Fruit fly (Drosophila melanogaster) whole organism, embryonic: ENCODE measurements around the gene SpdS.
A peak's percentile ranks its signal among the peaks of the same experiment; 100 is the strongest.

Experiments
- Abd-B ChIP-seq: fragments of 200-800 bp; sonication (Bioruptor generic); optimal IDR thresholded peaks from 2 replicates; lab custom pipeline; 2018; ENCODE audit warnings: missing biosample characterization, mild to moderate bottlenecking, missing genetic modification characterization, moderate library complexity
- BEAF-32 ChIP-seq: fragments of 200-800 bp; sonication (Bioruptor generic); optimal IDR thresholded peaks from 3 replicates; lab custom pipeline; 2017; ENCODE audit warnings: missing biosample characterization, missing genetic modification characterization, mild to moderate bottlenecking, moderate library complexity, missing genetic modification reagents
- CG1024 ChIP-seq: fragments of 200-800 bp; sonication (Bioruptor generic); IDR thresholded peaks from 2 replicates; pipeline ENCODE4 v1.3.6; 2022; ENCODE audit warnings: missing biosample characterization, missing genetic modification characterization
- CG10565 ChIP-seq: fragments of 200-800 bp; sonication (Bioruptor generic); optimal IDR thresholded peaks from 3 replicates; lab custom pipeline; 2016; ENCODE audit warnings: missing biosample characterization, mild to moderate bottlenecking, missing genetic modification characterization
- CG11696 ChIP-seq: fragments of 200-800 bp; sonication (Bioruptor generic); IDR thresholded peaks from 2 replicates; pipeline ENCODE4 v1.3.6; 2022; ENCODE audit warnings: missing biosample characterization, missing genetic modification characterization
- CG12391 ChIP-seq: fragments of 200-800 bp; sonication (Bioruptor generic); optimal IDR thresholded peaks from 3 replicates; lab custom pipeline; 2018; ENCODE audit warnings: missing biosample characterization, mild to moderate bottlenecking, missing genetic modification characterization, moderate library complexity
- CG15514 ChIP-seq: fragments of 200-800 bp; sonication (Bioruptor generic); optimal IDR thresholded peaks from 3 replicates; lab custom pipeline; 2017; ENCODE audit warnings: missing biosample characterization, missing genetic modification characterization, mild to moderate bottlenecking, moderate library complexity, missing genetic modification reagents
- CG17359 ChIP-seq: fragments of 200-800 bp; sonication (Bioruptor generic); optimal IDR thresholded peaks from 3 replicates; lab custom pipeline; 2018; ENCODE audit warnings: missing biosample characterization, mild to moderate bottlenecking, missing genetic modification characterization, moderate library complexity
- CG1792 ChIP-seq: fragments of 200-800 bp; sonication (Bioruptor generic); optimal IDR thresholded peaks from 2 replicates; lab custom pipeline; 2016; ENCODE audit warnings: missing biosample characterization, missing genetic modification characterization
- CG2712 ChIP-seq: fragments of 200-800 bp; optimal IDR thresholded peaks from 3 replicates; lab custom pipeline; 2019; ENCODE audit warnings: missing biosample characterization, mild to moderate bottlenecking, missing genetic modification characterization, moderate library complexity
- CG30431 ChIP-seq: fragments of 200-800 bp; sonication (Bioruptor generic); optimal IDR thresholded peaks from 2 replicates; lab custom pipeline; 2017; ENCODE audit warnings: missing biosample characterization, missing genetic modification characterization
- CG3163 ChIP-seq: fragments of 200-800 bp; sonication (Bioruptor generic); optimal IDR thresholded peaks from 3 replicates; lab custom pipeline; 2016; ENCODE audit warnings: missing biosample characterization, missing genetic modification characterization
- CG3726 ChIP-seq: fragments of 200-800 bp; sonication (Bioruptor generic); IDR thresholded peaks from 3 replicates; pipeline ENCODE4, ENCODE4 v1.3.6; 2022; ENCODE audit warnings: missing biosample characterization, missing genetic modification characterization
- CG4820 ChIP-seq: fragments of 200-800 bp; sonication (Bioruptor generic); optimal IDR thresholded peaks from 3 replicates; lab custom pipeline; 2016; ENCODE audit warnings: missing biosample characterization, missing genetic modification characterization
- CG5245 ChIP-seq: fragments of 200-800 bp; sonication (Bioruptor generic); optimal IDR thresholded peaks from 3 replicates; lab custom pipeline; 2016; ENCODE audit warnings: missing biosample characterization, missing genetic modification characterization
- CG5953 ChIP-seq: fragments of 200-800 bp; sonication (Bioruptor generic); IDR thresholded peaks from 2 replicates; pipeline ENCODE4 v1.3.6; 2022; ENCODE audit warnings: missing biosample characterization, missing genetic modification characterization
- CG8281 ChIP-seq: fragments of 200-800 bp; sonication (Bioruptor generic); optimal IDR thresholded peaks from 2 replicates; lab custom pipeline; 2018; ENCODE audit warnings: missing biosample characterization, mild to moderate bottlenecking, missing genetic modification characterization, moderate library complexity
- CG8478 ChIP-seq: fragments of >200 bp; optimal IDR thresholded peaks from 2 replicates; lab custom pipeline; 2018
- CTCF ChIP-seq: fragments of 200-800 bp; sonication (Bioruptor generic); optimal IDR thresholded peaks from 2 replicates; lab custom pipeline; 2017; ENCODE audit warnings: missing biosample characterization, mild to moderate bottlenecking, missing genetic modification characterization, moderate library complexity
- Dp ChIP-seq: fragments of 200-800 bp; sonication (Bioruptor generic); optimal IDR thresholded peaks from 2 replicates; lab custom pipeline; 2018; ENCODE audit warnings: missing biosample characterization, mild to moderate bottlenecking, missing genetic modification characterization, moderate library complexity
- Drgx ChIP-seq: fragments of 200-800 bp; sonication (Bioruptor generic); IDR thresholded peaks from 2 replicates; pipeline ENCODE4 v1.3.6; 2022; ENCODE audit warnings: missing biosample characterization, missing genetic modification characterization
- E2f2 ChIP-seq: fragments of 200-800 bp; sonication (Bioruptor generic); IDR thresholded peaks from 2 replicates; pipeline ENCODE4 v1.3.6; 2022; ENCODE audit warnings: missing biosample characterization, missing genetic modification characterization
- HLHmδ ChIP-seq: fragments of 200-800 bp; sonication (Bioruptor generic); optimal IDR thresholded peaks from 2 replicates; lab custom pipeline; 2018; ENCODE audit warnings: missing biosample characterization, mild to moderate bottlenecking, missing genetic modification characterization, moderate library complexity
- HmgZ ChIP-seq: fragments of 200-800 bp; sonication (Bioruptor generic); optimal IDR thresholded peaks from 2 replicates; lab custom pipeline; 2018; ENCODE audit warnings: missing biosample characterization, mild to moderate bottlenecking, missing genetic modification characterization
- Lpt ChIP-seq: fragments of >200 bp; optimal IDR thresholded peaks from 2 replicates; lab custom pipeline; 2018; ENCODE audit warnings: missing biosample characterization, missing genetic modification characterization
- MTF-1 ChIP-seq: fragments of 200-800 bp; sonication (Bioruptor generic); optimal IDR thresholded peaks from 2 replicates; lab custom pipeline; 2018; ENCODE audit warnings: missing biosample characterization, mild to moderate bottlenecking, missing genetic modification characterization, borderline replicate concordance
- Myb ChIP-seq: fragments of 200-800 bp; sonication (Bioruptor generic); optimal IDR thresholded peaks from 2 replicates; lab custom pipeline; 2016; ENCODE audit warnings: missing biosample characterization, missing genetic modification characterization
- Nf-YA ChIP-seq: fragments of 200-800 bp; sonication (Bioruptor generic); IDR thresholded peaks from 2 replicates; pipeline ENCODE4 v1.3.6; 2022; ENCODE audit warnings: missing biosample characterization, missing genetic modification characterization
- Ptx1 ChIP-seq: fragments of 200-800 bp; sonication (Bioruptor generic); IDR thresholded peaks from 2 replicates; pipeline ENCODE4 v1.3.6; 2022; ENCODE audit warnings: missing biosample characterization, missing genetic modification characterization
- Ravus ChIP-seq: fragments of 200-800 bp; sonication (Bioruptor generic); IDR thresholded peaks from 2 replicates; pipeline ENCODE4 v1.3.6; 2022; ENCODE audit warnings: missing biosample characterization, missing genetic modification characterization
- Spps ChIP-seq: fragments of 200-800 bp; sonication (Bioruptor generic); optimal IDR thresholded peaks from 2 replicates; lab custom pipeline; 2018; ENCODE audit warnings: missing biosample characterization, mild to moderate bottlenecking, missing genetic modification characterization
- Sry-β ChIP-seq: fragments of 200-800 bp; sonication (Bioruptor generic); optimal IDR thresholded peaks from 2 replicates; lab custom pipeline; 2018; ENCODE audit warnings: missing biosample characterization, mild to moderate bottlenecking, missing genetic modification characterization, moderate library complexity
- Ssrp ChIP-seq: fragments of 200-800 bp; sonication (Bioruptor generic); optimal IDR thresholded peaks from 2 replicates; lab custom pipeline; 2018; ENCODE audit warnings: missing biosample characterization, mild to moderate bottlenecking, missing genetic modification characterization, moderate library complexity
- Usf ChIP-seq: fragments of 200-800 bp; sonication (Bioruptor generic); optimal IDR thresholded peaks from 2 replicates; lab custom pipeline; 2017; ENCODE audit warnings: missing genotype, missing biosample characterization, missing genetic modification characterization
- al ChIP-seq: fragments of 200-800 bp; sonication (Bioruptor generic); IDR thresholded peaks from 2 replicates; pipeline ENCODE4 v1.3.6; 2022; ENCODE audit warnings: missing biosample characterization, missing genetic modification characterization
- chif ChIP-seq, 2 experiments: fragments of 200-800 bp; sonication (Bioruptor generic); optimal IDR thresholded peaks; 3 replicates each; lab custom pipeline; 2016; ENCODE audit warnings: missing biosample characterization in 2 of 2, missing genetic modification characterization in 2 of 2
- chn ChIP-seq: fragments of 200-800 bp; sonication (Bioruptor generic); optimal IDR thresholded peaks from 2 replicates; lab custom pipeline; 2016; ENCODE audit warnings: missing biosample characterization, missing genetic modification characterization
- crol ChIP-seq: fragments of 200-800 bp; sonication (Bioruptor generic); IDR thresholded peaks from 2 replicates; pipeline ENCODE4 v1.3.6; 2022; ENCODE audit warnings: missing biosample characterization, missing genetic modification characterization
- dimm ChIP-seq: fragments of 200-800 bp; sonication (Bioruptor generic); IDR thresholded peaks from 2 replicates; pipeline ENCODE4 v1.3.6; 2022; ENCODE audit warnings: missing biosample characterization, missing genetic modification characterization
- grau ChIP-seq: fragments of 200-800 bp; optimal IDR thresholded peaks from 3 replicates; lab custom pipeline; 2019; ENCODE audit warnings: missing biosample characterization, mild to moderate bottlenecking, missing genetic modification characterization, moderate library complexity
- hb ChIP-seq: fragments of 200-800 bp; sonication (Bioruptor generic); IDR thresholded peaks from 3 replicates; pipeline ENCODE4 v1.3.6; 2022; ENCODE audit warnings: missing biosample characterization, missing genetic modification characterization; ENCODE audit not compliant: partially characterized antibody
- jigr1 ChIP-seq: fragments of 200-800 bp; sonication (Bioruptor generic); IDR thresholded peaks from 3 replicates; pipeline ENCODE4 v1.3.6; 2022; ENCODE audit warnings: missing biosample characterization, missing genetic modification characterization
- nerfin-2 ChIP-seq: fragments of 200-800 bp; sonication (Bioruptor generic); IDR thresholded peaks from 2 replicates; pipeline ENCODE4 v1.3.6; 2022; ENCODE audit warnings: missing biosample characterization, missing genetic modification characterization; ENCODE audit not compliant: partially characterized antibody
- prd ChIP-seq, 3 experiments: fragments of >200 bp in 2 of 3; fragments of 200-800 bp in 1 of 3; sonication (Bioruptor generic) in 1 of 3; optimal IDR thresholded peaks in 2 of 3; IDR thresholded peaks in 1 of 3; 2 replicates in 2 of 3; 3 replicates in 1 of 3; pipeline versions ENCODE4 v1.3.6 to Lab custom; 2017 to 2022; ENCODE audit warnings: missing biosample characterization in 1 of 3, missing genetic modification characterization in 1 of 3
- scrt ChIP-seq: fragments of 200-800 bp; sonication (Bioruptor generic); optimal IDR thresholded peaks from 2 replicates; lab custom pipeline; 2018; ENCODE audit warnings: missing biosample characterization, mild to moderate bottlenecking, missing genetic modification characterization, moderate library complexity
- sna ChIP-seq: fragments of 200-800 bp; sonication (Bioruptor generic); IDR thresholded peaks from 2 replicates; pipeline ENCODE4 v1.3.6; 2022; ENCODE audit warnings: missing biosample characterization, missing genetic modification characterization; ENCODE audit not compliant: partially characterized antibody
- sob ChIP-seq: fragments of 200-800 bp; sonication (Bioruptor generic); IDR thresholded peaks from 2 replicates; pipeline ENCODE4 v1.3.6; 2022; ENCODE audit warnings: missing biosample characterization, missing genetic modification characterization
- sr ChIP-seq: fragments of 200-800 bp; sonication (Bioruptor generic); IDR thresholded peaks from 3 replicates; pipeline ENCODE4 v1.3.6; 2022; ENCODE audit warnings: missing biosample characterization, missing genetic modification characterization
- tap ChIP-seq: fragments of 200-800 bp; optimal IDR thresholded peaks from 3 replicates; lab custom pipeline; 2019; ENCODE audit warnings: missing biosample characterization, mild to moderate bottlenecking, missing genetic modification characterization, moderate library complexity
- tx ChIP-seq: fragments of 200-800 bp; sonication (Bioruptor generic); optimal IDR thresholded peaks from 2 replicates; lab custom pipeline; 2016; ENCODE audit warnings: missing biosample characterization, missing genetic modification characterization
- unc-4 ChIP-seq: fragments of 200-800 bp; sonication (Bioruptor generic); IDR thresholded peaks from 2 replicates; pipeline ENCODE4 v1.3.6; 2022; ENCODE audit warnings: missing biosample characterization, missing genetic modification characterization; ENCODE audit not compliant: partially characterized antibody

The SpdS gene

DNA sequence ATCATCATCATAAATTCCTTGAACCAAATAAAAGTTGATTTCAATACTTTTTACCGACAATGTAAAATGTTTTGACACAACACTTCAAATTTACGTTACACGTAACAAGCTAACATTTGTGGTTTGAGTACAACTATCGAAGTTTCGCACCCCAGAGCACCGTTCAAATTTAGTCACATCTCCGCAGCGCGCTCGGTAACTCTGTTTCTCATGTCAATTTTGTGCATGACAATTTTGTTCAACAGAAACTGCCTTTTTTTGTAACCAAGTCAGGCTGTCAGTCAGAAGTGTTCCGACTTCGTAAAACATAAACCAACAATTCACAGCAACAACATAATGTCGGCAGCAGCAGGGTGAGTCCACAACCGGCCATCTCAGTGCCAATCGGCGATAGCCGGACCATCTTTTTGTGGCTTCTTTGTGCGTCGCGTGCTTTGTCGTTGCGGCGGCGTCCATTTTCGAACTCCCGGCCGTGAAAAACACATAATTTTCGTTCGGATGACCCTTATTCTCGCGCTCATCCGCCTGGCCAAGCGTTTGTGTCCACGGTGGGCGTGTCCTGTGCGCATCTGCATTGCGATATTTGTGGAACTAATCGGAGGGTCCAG, 46.4 kb downstream of the SpdS start, which contains the start of gene p23 (continued):
- TF ChIP-seq CG30431 (GFP tag; lab: Kevin White, UChicago) = no peak
- TF ChIP-seq CG1792 (GFP tag; lab: Kevin White, UChicago) = no peak
- TF ChIP-seq Drgx (GFP tag; lab: Robert Waterston, UW) = no peak
- no peak for TF ChIP-seq tx (GFP tag; lab: Kevin White, UChicago)
- peak; percentile 51 for TF ChIP-seq Dp (GFP tag; lab: Kevin White, UChicago)
- TF ChIP-seq CG11696 = no peak
- TF ChIP-seq Ssrp (tag; lab: Kevin White, UChicago) = no peak
- no peak for TF ChIP-seq Usf (GFP tag; lab: Kevin White, UChicago)
- TF ChIP-seq CG1024 (GFP tag; lab: Robert Waterston, UW) = no peak
- no peak for TF ChIP-seq Lpt (GFP tag; lab: Kevin White, UChicago)
- peak; percentile 81 for TF ChIP-seq CTCF (GFP tag; lab: Kevin White, UChicago)
- no peak for TF ChIP-seq scrt (GFP tag; lab: Kevin White, UChicago)
- TF ChIP-seq CG3163 = no peak
- TF ChIP-seq CG12391 = peak; percentile 30
- TF ChIP-seq CG3726 (GFP tag; lab: Robert Waterston, UW) = no peak
- TF ChIP-seq unc-4 = 0 out of 2 replicates have a peak, but pooled peaks have one; percentile 27
- no peak for TF ChIP-seq CG10565 (GFP tag; lab: Kevin White, UChicago)
- TF ChIP-seq MTF-1 (GFP tag; lab: Kevin White, UChicago) = no peak
- no peak for TF ChIP-seq CG8281 (tag; lab: Kevin White, UChicago)
- TF ChIP-seq sr (GFP tag; lab: Robert Waterston, UW) = no peak
- no peak for TF ChIP-seq prd (optimal IDR thresholded peaks at IDR 0.05; lab: Kevin White, UChicago)
- TF ChIP-seq prd (GFP tag; IDR thresholded peaks at IDR 0.05; lab: Robert Waterston, UW) = 0 out of 3 replicates have a peak, but pooled peaks have one; percentile 8
- no peak for TF ChIP-seq Ptx1
- TF ChIP-seq Abd-B (GFP tag; lab: Kevin White, UChicago) = no peak
- no peak for TF ChIP-seq crol (GFP tag; lab: Robert Waterston, UW)
- TF ChIP-seq tap = no peak
- TF ChIP-seq nerfin-2 (GFP tag; lab: Robert Waterston, UW) = 0 out of 2 replicates have a peak, but pooled peaks have one; percentile 50
- TF ChIP-seq Nf-YA = no peak
- TF ChIP-seq Sry-β (GFP tag; lab: Kevin White, UChicago) = no peak
- no peak for TF ChIP-seq Spps (tag; lab: Kevin White, UChicago)
- peak; percentile 62 for TF ChIP-seq sob (GFP tag; lab: Robert Waterston, UW)
- no peak for TF ChIP-seq Ravus (GFP tag; lab: Robert Waterston, UW)
- TF ChIP-seq CG17359 (tag; lab: Kevin White, UChicago) = no peak
- no peak for TF ChIP-seq jigr1 (GFP tag; lab: Robert Waterston, UW)
- TF ChIP-seq sna = no peak
- no peak for TF ChIP-seq HLHmδ (GFP tag; lab: Kevin White, UChicago)
- TF ChIP-seq hb = no peak

DNA sequence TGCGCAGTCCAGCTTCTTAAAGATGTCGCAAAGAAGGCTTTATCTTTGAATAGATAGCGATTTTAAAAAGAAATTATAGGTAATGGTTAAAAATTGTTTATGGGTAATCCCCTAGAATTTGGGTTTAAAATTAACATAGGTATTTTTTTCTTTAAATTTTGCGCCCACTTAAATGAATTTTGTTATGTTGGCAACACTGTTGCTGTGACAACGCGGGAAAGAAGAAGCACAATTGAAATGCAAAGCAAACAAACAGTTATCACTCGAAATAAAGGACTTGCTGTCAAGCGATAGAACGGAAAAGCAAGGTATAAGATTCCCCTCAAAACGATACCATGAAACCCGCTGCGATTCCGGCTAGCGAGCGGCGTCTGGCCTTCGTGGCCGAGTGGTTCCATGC, 48.3 kb downstream of the SpdS start, which contains the start of gene nmdyn-D7:
nmdyn-D7 (plus strand) TSS at position 194 of the 400 bp plus-strand sequence.
- TF ChIP-seq chif (GFP tag; optimal IDR thresholded peaks at IDR 0.05; lab: Kevin White, UChicago) (no peak), Myb (GFP tag; lab: Kevin White, UChicago) (peak; percentile 24), sr (GFP tag; lab: Robert Waterston, UW) (no peak), chn (GFP tag; lab: Kevin White, UChicago) (no peak), CG4820 (GFP tag; lab: Kevin White, UChicago) (no peak), CG5245 (no peak), al (GFP tag; lab: Robert Waterston, UW) (no peak), prd (optimal IDR thresholded peaks at IDR 0.05; lab: Kevin White, UChicago) (no peak), prd (GFP tag; IDR thresholded peaks at IDR 0.05; lab: Robert Waterston, UW) (no peak), E2f2 (GFP tag; lab: Robert Waterston, UW) (peak; percentile 97), CG8478 (lab: Kevin White, UChicago) (no peak), CG5953 (GFP tag; lab: Robert Waterston, UW) (no peak), dimm (no peak), CG15514 (peak; percentile 11), grau (tag; lab: Kevin White, UChicago) (peak; percentile 87), CG2712 (tag; lab: Kevin White, UChicago) (peak; percentile 1), BEAF-32 (GFP tag; lab: Kevin White, UChicago) (peak; percentile 2), HmgZ (tag; lab: Kevin White, UChicago) (peak; percentile 24)
